1 fruit fly cellular context compared by ENCODE assay signal in the genomic region with DNA sequence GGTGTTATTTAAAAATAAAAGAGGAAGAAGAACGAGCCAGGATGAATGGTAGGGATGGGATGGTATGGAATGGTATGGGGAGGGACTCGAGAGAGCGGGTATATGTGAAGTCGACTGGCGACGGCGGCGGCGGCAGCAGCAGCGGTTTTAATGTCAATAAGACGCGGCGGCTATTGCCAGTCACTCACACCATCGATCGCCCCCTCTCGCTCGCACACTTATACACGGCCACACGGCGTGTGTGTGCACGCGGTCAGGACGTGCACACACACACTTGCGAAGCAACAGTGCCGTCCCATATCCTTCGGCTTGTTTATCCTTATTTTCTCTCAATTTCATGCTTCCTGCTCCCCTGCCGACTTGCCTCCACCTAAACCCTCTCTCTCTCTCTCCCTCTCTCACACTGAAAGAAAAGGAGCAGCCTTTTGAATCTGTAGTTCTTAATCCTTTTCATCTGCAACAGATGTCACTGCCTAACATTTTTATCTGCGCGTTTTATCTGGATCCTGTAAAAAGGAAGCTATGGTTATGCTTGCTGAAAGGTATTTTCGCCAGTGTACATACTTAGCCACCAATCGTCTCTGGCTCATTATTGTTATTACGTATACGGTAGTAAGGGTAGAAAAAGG.
TF ChIP-seq lines count a peak whose summit lies in the region.

No protein-coding gene starts in this region.

TF ChIP-seq in whole organism, embryonic, 481 proteins besides CTCF, POLR2A, EP300 and RAD21 (continued from another document and continues in another):
- peak; percentile 83 for TF ChIP-seq lmd (GFP tag; IDR thresholded peaks at IDR 0.05; lab: Robert Waterston, UW)
- TF ChIP-seq pfk (GFP tag; optimal IDR thresholded peaks at IDR 0.05; lab: Kevin White, UChicago), result no peak
- TF ChIP-seq CG4730 (GFP tag; IDR thresholded peaks at IDR 0.05; lab: Robert Waterston, UW), result peak; percentile 73
- peak; percentile 88 for TF ChIP-seq CG12391 (tag; optimal IDR thresholded peaks at IDR 0.05; lab: Kevin White, UChicago)
- peak; percentile 85 for TF ChIP-seq Mrtf (GFP tag; IDR thresholded peaks at IDR 0.05; lab: Robert Waterston, UW)
- no peak; the same call in 1 of the 2 replicates for TF ChIP-seq crol (GFP tag; IDR thresholded peaks at IDR 0.05; lab: Robert Waterston, UW)
- TF ChIP-seq Hr39 (optimal IDR thresholded peaks at IDR 0.05; lab: Kevin White, UChicago), result no peak
- TF ChIP-seq Max (GFP tag; optimal IDR thresholded peaks at IDR 0.05; lab: Kevin White, UChicago), result peak; percentile 45
- TF ChIP-seq psq (GFP tag; optimal IDR thresholded peaks at IDR 0.05; lab: Kevin White, UChicago), result peak; percentile 17
- no peak for TF ChIP-seq Bgb (GFP tag; IDR thresholded peaks at IDR 0.05; lab: Robert Waterston, UW; ENCODE audit: partially characterized antibody)
- TF ChIP-seq slbo (GFP tag; IDR thresholded peaks at IDR 0.05; lab: Robert Waterston, UW), result peak; percentile 92
- peak; percentile 88 for TF ChIP-seq row (GFP tag; IDR thresholded peaks at IDR 0.05; lab: Robert Waterston, UW)
- TF ChIP-seq so (GFP tag; IDR thresholded peaks at IDR 0.05; lab: Robert Waterston, UW), result peak; percentile 64; the same call in 2 of the 3 replicates
- peak; percentile 71 for TF ChIP-seq CG13624 (GFP tag; optimal IDR thresholded peaks at IDR 0.05; lab: Kevin White, UChicago)
- peak; percentile 70 for TF ChIP-seq NC2α (GFP tag; optimal IDR thresholded peaks at IDR 0.05; lab: Kevin White, UChicago)
- no peak for TF ChIP-seq Lim3 (GFP tag; IDR thresholded peaks at IDR 0.05; lab: Robert Waterston, UW)
- TF ChIP-seq pnt (GFP tag; optimal IDR thresholded peaks at IDR 0.05; lab: Kevin White, UChicago), result peak; percentile 91
- TF ChIP-seq CG1603 (tag; optimal IDR thresholded peaks at IDR 0.05; lab: Kevin White, UChicago), result peak; percentile 91
- TF ChIP-seq toy (GFP tag; IDR thresholded peaks at IDR 0.05; lab: Robert Waterston, UW), result no peak
- peak; percentile 90 for TF ChIP-seq CG9727 (GFP tag; optimal IDR thresholded peaks at IDR 0.05; lab: Kevin White, UChicago)
- TF ChIP-seq CG7745 (tag; optimal IDR thresholded peaks at IDR 0.05; lab: Kevin White, UChicago), result no peak
- TF ChIP-seq CG9797 (GFP tag; optimal IDR thresholded peaks at IDR 0.05; lab: Kevin White, UChicago), result no peak
- TF ChIP-seq hbn (GFP tag; IDR thresholded peaks at IDR 0.05; lab: Robert Waterston, UW; ENCODE audit: partially characterized antibody), result no peak
- peak; percentile 59 for TF ChIP-seq D19B (GFP tag; optimal IDR thresholded peaks at IDR 0.05; lab: Kevin White, UChicago)
- peak in 1 of 2 experiments; percentile 85 for TF ChIP-seq bsh (GFP tag; optimal IDR thresholded peaks at IDR 0.05; lab: Kevin White, UChicago)
- peak; percentile 70 for TF ChIP-seq B-H1 (GFP tag; IDR thresholded peaks at IDR 0.05; lab: Robert Waterston, UW)
- TF ChIP-seq Med (GFP tag; lab: Kevin White, UChicago), result peak; percentile 98
- no peak for TF ChIP-seq Drgx (GFP tag; IDR thresholded peaks at IDR 0.05; lab: Robert Waterston, UW)
- peak; percentile 62 for TF ChIP-seq CG34376 (GFP tag; optimal IDR thresholded peaks at IDR 0.05; lab: Kevin White, UChicago)
- TF ChIP-seq nmo (GFP tag; optimal IDR thresholded peaks at IDR 0.05; lab: Kevin White, UChicago), result peak; percentile 78
- TF ChIP-seq CG12236 (GFP tag; optimal IDR thresholded peaks at IDR 0.05; lab: Kevin White, UChicago), result peak; percentile 78
- TF ChIP-seq CG6272 (GFP tag; IDR thresholded peaks at IDR 0.05; lab: Robert Waterston, UW), result peak; percentile 75
- TF ChIP-seq CHES-1-like (GFP tag; optimal IDR thresholded peaks at IDR 0.05; lab: Kevin White, UChicago), result peak; percentile 92
- TF ChIP-seq nerfin-1 (tag; optimal IDR thresholded peaks at IDR 0.05; lab: Kevin White, UChicago), result peak; percentile 61
- TF ChIP-seq CG15696 (tag; optimal IDR thresholded peaks at IDR 0.05; lab: Kevin White, UChicago), result peak; percentile 87
- peak; percentile 59 for TF ChIP-seq CG12104 (GFP tag; optimal IDR thresholded peaks at IDR 0.05; lab: Kevin White, UChicago)
- TF ChIP-seq Dip2 (GFP tag; IDR thresholded peaks at IDR 0.05; lab: Robert Waterston, UW), result no peak
- no peak for TF ChIP-seq jigr1 (GFP tag; IDR thresholded peaks at IDR 0.05; lab: Robert Waterston, UW)
- no peak for TF ChIP-seq pita (GFP tag; optimal IDR thresholded peaks at IDR 0.05; lab: Kevin White, UChicago)
- peak; percentile 73 for TF ChIP-seq fd3F (GFP tag; optimal IDR thresholded peaks at IDR 0.05; lab: Kevin White, UChicago)
- TF ChIP-seq gfzf (GFP tag; optimal IDR thresholded peaks at IDR 0.05; lab: Kevin White, UChicago), result no peak
- peak; percentile 37 for TF ChIP-seq CG14965 (GFP tag; optimal IDR thresholded peaks at IDR 0.05; lab: Kevin White, UChicago; ENCODE audit: borderline replicate concordance)
- TF ChIP-seq gcm2 (GFP tag; optimal IDR thresholded peaks at IDR 0.05; lab: Kevin White, UChicago), result peak; percentile 63
- peak; percentile 80 for TF ChIP-seq CG1602 (GFP tag; optimal IDR thresholded peaks at IDR 0.05; lab: Kevin White, UChicago)
- peak; percentile 94 for TF ChIP-seq zf30C (GFP tag; optimal IDR thresholded peaks at IDR 0.05; lab: Kevin White, UChicago)
- peak; percentile 76 for TF ChIP-seq ac (GFP tag; optimal IDR thresholded peaks at IDR 0.05; lab: Kevin White, UChicago)
- peak; percentile 37; the same call in 1 of the 3 replicates for TF ChIP-seq CG2199 (GFP tag; IDR thresholded peaks at IDR 0.05; lab: Robert Waterston, UW)
- peak; percentile 12 for TF ChIP-seq CG4328 (GFP tag; optimal IDR thresholded peaks at IDR 0.05; lab: Kevin White, UChicago)
- peak; percentile 23 for TF ChIP-seq CG17186 (GFP tag; optimal IDR thresholded peaks at IDR 0.05; lab: Kevin White, UChicago)
- TF ChIP-seq eyg (GFP tag; optimal IDR thresholded peaks at IDR 0.05; lab: Kevin White, UChicago), result peak; percentile 64
- peak; percentile 88 for TF ChIP-seq CG2712 (tag; optimal IDR thresholded peaks at IDR 0.05; lab: Kevin White, UChicago)
- TF ChIP-seq CG11247 (GFP tag; IDR thresholded peaks at IDR 0.05; lab: Robert Waterston, UW), result peak; percentile 62; the same call in 1 of the 2 replicates
- peak; percentile 61 for TF ChIP-seq Deaf1 (tag; optimal IDR thresholded peaks at IDR 0.05; lab: Kevin White, UChicago)
- TF ChIP-seq phol (tag; optimal IDR thresholded peaks at IDR 0.05; lab: Kevin White, UChicago), result peak; percentile 79
- TF ChIP-seq Blimp-1 (GFP tag; optimal IDR thresholded peaks at IDR 0.05; lab: Kevin White, UChicago), result peak; percentile 65
- peak; percentile 92 for TF ChIP-seq CG4404 (GFP tag; IDR thresholded peaks at IDR 0.05; lab: Robert Waterston, UW)
- TF ChIP-seq Sry-δ (GFP tag; optimal IDR thresholded peaks at IDR 0.05; lab: Kevin White, UChicago), result peak; percentile 36
- peak; percentile 69 for TF ChIP-seq NK7.1 (GFP tag; optimal IDR thresholded peaks at IDR 0.05; lab: Kevin White, UChicago)
- TF ChIP-seq Scr (GFP tag; IDR thresholded peaks at IDR 0.05; lab: Robert Waterston, UW; ENCODE audit: partially characterized antibody), result no peak
- TF ChIP-seq CG10366 (GFP tag; IDR thresholded peaks at IDR 0.05; lab: Robert Waterston, UW), result peak; percentile 81
- peak; percentile 45; the same call in 1 of the 2 replicates for TF ChIP-seq Nf-YA (GFP tag; IDR thresholded peaks at IDR 0.05; lab: Robert Waterston, UW)
- peak; percentile 57 for TF ChIP-seq ap (GFP tag; IDR thresholded peaks at IDR 0.05; lab: Robert Waterston, UW)
- TF ChIP-seq E2f1 (GFP tag; IDR thresholded peaks at IDR 0.05; lab: Robert Waterston, UW), result peak; percentile 68
- peak; percentile 85 for TF ChIP-seq CG9817 (tag; optimal IDR thresholded peaks at IDR 0.05; lab: Kevin White, UChicago)
- TF ChIP-seq CG11456 (GFP tag; IDR thresholded peaks at IDR 0.05; lab: Robert Waterston, UW), result peak; percentile 87
- no peak for TF ChIP-seq bowl (GFP tag; IDR thresholded peaks at IDR 0.05; lab: Robert Waterston, UW)
- TF ChIP-seq Rfx (GFP tag; IDR thresholded peaks at IDR 0.05; lab: Robert Waterston, UW), result peak; percentile 87
- TF ChIP-seq CG3847 (GFP tag; IDR thresholded peaks at IDR 0.05; lab: Robert Waterston, UW), result peak; percentile 79
- TF ChIP-seq yki (optimal IDR thresholded peaks at IDR 0.05; lab: Kevin White, UChicago), result no peak
- peak; percentile 78 for TF ChIP-seq CG33213 (GFP tag; optimal IDR thresholded peaks at IDR 0.05; lab: Kevin White, UChicago)
- TF ChIP-seq CG11695 (GFP tag; IDR thresholded peaks at IDR 0.05; lab: Robert Waterston, UW), result peak; percentile 55; the same call in 1 of the 3 replicates
- TF ChIP-seq CG6689 (GFP tag; IDR thresholded peaks at IDR 0.05; lab: Robert Waterston, UW), result peak; percentile 69
- TF ChIP-seq maf-S (GFP tag; optimal IDR thresholded peaks at IDR 0.05; lab: Kevin White, UChicago), result peak; percentile 87
- TF ChIP-seq Doc3 (GFP tag; IDR thresholded peaks at IDR 0.05; lab: Robert Waterston, UW; ENCODE audit: partially characterized antibody), result no peak
- TF ChIP-seq disco-r (GFP tag; optimal IDR thresholded peaks at IDR 0.05; lab: Kevin White, UChicago), result peak; percentile 68
- peak; percentile 59 for TF ChIP-seq CG11696 (GFP tag; IDR thresholded peaks at IDR 0.05; lab: Robert Waterston, UW)
- peak; percentile 46; the same call in 1 of the 3 replicates for TF ChIP-seq sr (GFP tag; IDR thresholded peaks at IDR 0.05; lab: Robert Waterston, UW)
- peak; percentile 59 for TF ChIP-seq twi (tag; optimal IDR thresholded peaks at IDR 0.05; lab: Kevin White, UChicago)
- TF ChIP-seq Gug (GFP tag; IDR thresholded peaks at IDR 0.05; lab: Robert Waterston, UW), result peak; percentile 82
- peak; percentile 86 for TF ChIP-seq grau (tag; optimal IDR thresholded peaks at IDR 0.05; lab: Kevin White, UChicago)
- peak; percentile 72 for TF ChIP-seq vfl (GFP tag; optimal IDR thresholded peaks at IDR 0.05; lab: Kevin White, UChicago)
- no peak; the same call in 1 of the 2 replicates for TF ChIP-seq CG43689 (GFP tag; IDR thresholded peaks at IDR 0.05; lab: Robert Waterston, UW)
- TF ChIP-seq CG12659 (GFP tag; optimal IDR thresholded peaks at IDR 0.05; lab: Kevin White, UChicago), result peak; percentile 72
- peak; percentile 46 for TF ChIP-seq CG11723 (GFP tag; optimal IDR thresholded peaks at IDR 0.05; lab: Kevin White, UChicago)
- TF ChIP-seq Poxn (GFP tag; IDR thresholded peaks at IDR 0.05; lab: Robert Waterston, UW), result no peak; the same call in 1 of the 2 replicates
- TF ChIP-seq tgo (GFP tag; IDR thresholded peaks at IDR 0.05; lab: Robert Waterston, UW), result peak; percentile 76
- no peak for TF ChIP-seq CG31388 (GFP tag; optimal IDR thresholded peaks at IDR 0.05; lab: Kevin White, UChicago)
- TF ChIP-seq Nf-YB (GFP tag; optimal IDR thresholded peaks at IDR 0.05; lab: Kevin White, UChicago), result peak; percentile 71
- TF ChIP-seq CG7271 (tag; optimal IDR thresholded peaks at IDR 0.05; lab: Kevin White, UChicago), result peak; percentile 14
- no peak for TF ChIP-seq HLH4C (GFP tag; IDR thresholded peaks at IDR 0.05; lab: Robert Waterston, UW; ENCODE audit: partially characterized antibody)
- peak; percentile 37 for TF ChIP-seq Asciz (GFP tag; optimal IDR thresholded peaks at IDR 0.05; lab: Kevin White, UChicago)
- peak; percentile 68 for TF ChIP-seq CG14050 (GFP tag; IDR thresholded peaks at IDR 0.05; lab: Robert Waterston, UW)
- peak; percentile 74 for TF ChIP-seq odd (GFP tag; optimal IDR thresholded peaks at IDR 0.05; lab: Kevin White, UChicago)
- peak; percentile 73 for TF ChIP-seq CG31224 (GFP tag; IDR thresholded peaks at IDR 0.05; lab: Robert Waterston, UW)
- peak; percentile 2 for TF ChIP-seq ab (GFP tag; optimal IDR thresholded peaks at IDR 0.05; lab: Kevin White, UChicago)
- TF ChIP-seq Hr3 (GFP tag; optimal IDR thresholded peaks at IDR 0.05; lab: Kevin White, UChicago), result peak; percentile 85
- TF ChIP-seq MBD-R2 (GFP tag; IDR thresholded peaks at IDR 0.05; lab: Robert Waterston, UW), result peak; percentile 51; the same call in 1 of the 2 replicates
- no peak for TF ChIP-seq bbx (GFP tag; IDR thresholded peaks at IDR 0.05; lab: Robert Waterston, UW; ENCODE audit: partially characterized antibody)
- TF ChIP-seq H2.0 (GFP tag; IDR thresholded peaks at IDR 0.05; lab: Robert Waterston, UW), result peak; percentile 83
- peak; percentile 35 for TF ChIP-seq kay (GFP tag; optimal IDR thresholded peaks at IDR 0.05; lab: Kevin White, UChicago)
- TF ChIP-seq unc-4 (GFP tag; IDR thresholded peaks at IDR 0.05; lab: Robert Waterston, UW; ENCODE audit: partially characterized antibody), result no peak
- peak; percentile 97 for TF ChIP-seq Ets65A (GFP tag; lab: Kevin White, UChicago)
- peak; percentile 81 for TF ChIP-seq CG16863 (GFP tag; optimal IDR thresholded peaks at IDR 0.05; lab: Kevin White, UChicago)
- TF ChIP-seq CG10462 (GFP tag; optimal IDR thresholded peaks at IDR 0.05; lab: Kevin White, UChicago), result peak; percentile 58
- peak; percentile 88 to 93 for TF ChIP-seq dpn (GFP tag; optimal IDR thresholded peaks at IDR 0.05; lab: Kevin White, UChicago)
- no peak for TF ChIP-seq fru (optimal IDR thresholded peaks at IDR 0.05; lab: Kevin White, UChicago)
- TF ChIP-seq ken (GFP tag; IDR thresholded peaks at IDR 0.05; lab: Robert Waterston, UW), result peak; percentile 77
- TF ChIP-seq CG4617 (GFP tag; optimal IDR thresholded peaks at IDR 0.05; lab: Kevin White, UChicago; ENCODE audit: borderline replicate concordance), result peak; percentile 56
- peak; percentile 75 for TF ChIP-seq sens-2 (GFP tag; IDR thresholded peaks at IDR 0.05; lab: Robert Waterston, UW)
- peak; percentile 71 for TF ChIP-seq CG4707 (GFP tag; optimal IDR thresholded peaks at IDR 0.05; lab: Kevin White, UChicago)
- TF ChIP-seq BtbVII (GFP tag; optimal IDR thresholded peaks at IDR 0.05; lab: Kevin White, UChicago), result peak; percentile 71
- peak; percentile 80; the same call in 1 of the 3 replicates for TF ChIP-seq CG3726 (GFP tag; IDR thresholded peaks at IDR 0.05; lab: Robert Waterston, UW)
- peak; percentile 75 for TF ChIP-seq emc (GFP tag; optimal IDR thresholded peaks at IDR 0.05; lab: Kevin White, UChicago)
- peak; percentile 82 for TF ChIP-seq CG17359 (tag; optimal IDR thresholded peaks at IDR 0.05; lab: Kevin White, UChicago)
- TF ChIP-seq Bteb2 (GFP tag; optimal IDR thresholded peaks at IDR 0.05; lab: Kevin White, UChicago), result peak; percentile 70
- peak; percentile 87 for TF ChIP-seq HmgZ (tag; optimal IDR thresholded peaks at IDR 0.05; lab: Kevin White, UChicago)
- peak; percentile 78 for TF ChIP-seq Neu2 (GFP tag; optimal IDR thresholded peaks at IDR 0.05; lab: Kevin White, UChicago; ENCODE audit: borderline replicate concordance)
- TF ChIP-seq tap (tag; optimal IDR thresholded peaks at IDR 0.05; lab: Kevin White, UChicago), result peak; percentile 58
- no peak for TF ChIP-seq pzg (GFP tag; optimal IDR thresholded peaks at IDR 0.05; lab: Kevin White, UChicago)
- peak in 1 of 2 experiments; percentile 41 for TF ChIP-seq crp (GFP tag; optimal IDR thresholded peaks at IDR 0.05; lab: Kevin White, UChicago)
- TF ChIP-seq Ssrp (tag; optimal IDR thresholded peaks at IDR 0.05; lab: Kevin White, UChicago), result peak; percentile 83
- no peak for TF ChIP-seq nerfin-2 (GFP tag; IDR thresholded peaks at IDR 0.05; lab: Robert Waterston, UW; ENCODE audit: partially characterized antibody)
